Fruit fly (Drosophila melanogaster): ENCODE measurements around the gene Dad.
A peak's percentile ranks its signal among the peaks of the same experiment; 100 is the strongest.

Dad gene

DNA sequence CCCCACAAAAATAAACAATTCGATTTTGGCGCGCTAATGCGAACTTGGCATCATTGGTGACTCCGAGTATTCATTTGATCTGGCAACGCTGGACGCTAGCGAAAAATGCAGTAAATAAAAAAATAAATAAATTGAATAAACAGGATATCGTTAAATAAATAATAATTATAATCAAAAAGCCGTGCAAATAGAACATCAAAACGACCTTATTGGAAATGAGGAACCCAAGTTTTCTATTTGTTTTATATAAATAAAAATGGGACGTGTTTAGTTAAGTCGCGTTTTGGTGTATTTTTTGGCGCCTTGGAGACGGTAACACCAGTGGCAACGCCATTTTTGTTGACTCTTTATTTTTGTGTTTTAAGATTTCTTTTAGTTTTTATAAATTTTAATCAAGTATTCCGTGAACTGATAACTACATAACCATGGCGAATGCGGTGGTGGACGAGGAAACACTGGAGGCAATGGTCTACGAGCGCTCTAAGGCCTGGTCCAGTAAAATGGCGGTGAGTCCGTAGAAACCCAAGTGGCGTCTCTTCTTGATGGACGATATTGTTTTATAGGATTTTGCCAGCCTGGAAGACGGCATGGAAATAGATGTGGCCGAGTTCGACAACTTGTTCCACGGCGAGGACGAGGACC is 34.3 kb downstream of the Dad start, which contains the start of gene cal1 (continued):
- peak; percentile 61 for TF ChIP-seq CG2116 (GFP tag; optimal IDR thresholded peaks at IDR 0.05)
- peak; percentile 39 for TF ChIP-seq CG30020 (tag; optimal IDR thresholded peaks at IDR 0.05)
- no peak for TF ChIP-seq ERR (GFP tag; optimal IDR thresholded peaks at IDR 0.05)
- TF ChIP-seq trem (tag; optimal IDR thresholded peaks at IDR 0.05) = peak; percentile 70
- peak; percentile 51 for TF ChIP-seq BEAF-32 (GFP tag; optimal IDR thresholded peaks at IDR 0.05)
- no peak for TF ChIP-seq CG30403 (GFP tag; optimal IDR thresholded peaks at IDR 0.05)
- 0 out of 2 replicates have a peak, but pooled peaks have one; percentile 22 for TF ChIP-seq E2f1 (GFP tag; IDR thresholded peaks at IDR 0.05)
- TF ChIP-seq CG3847 (GFP tag; IDR thresholded peaks at IDR 0.05) = peak; percentile 32; the same call in 1 of the 2 replicates
- no peak for TF ChIP-seq fd96Cb (tag; optimal IDR thresholded peaks at IDR 0.05)
- no peak for TF ChIP-seq bcd (GFP tag; optimal IDR thresholded peaks at IDR 0.05)
- peak; percentile 4 for TF ChIP-seq CTCF (GFP tag; optimal IDR thresholded peaks at IDR 0.05)
- no peak for TF ChIP-seq Hr51 (GFP tag; optimal IDR thresholded peaks at IDR 0.05)
- TF ChIP-seq unpg (GFP tag; optimal IDR thresholded peaks at IDR 0.05) = no peak
- no peak for TF ChIP-seq Med (GFP tag)
- peak; percentile 65 for TF ChIP-seq gfzf (GFP tag; optimal IDR thresholded peaks at IDR 0.05)
- TF ChIP-seq Sin3A (optimal IDR thresholded peaks at IDR 0.05) = peak; percentile 77
- TF ChIP-seq ems (GFP tag; optimal IDR thresholded peaks at IDR 0.05) = no peak
- no peak for TF ChIP-seq pb (GFP tag; optimal IDR thresholded peaks at IDR 0.05)
- peak; percentile 35 for TF ChIP-seq Scr (GFP tag; IDR thresholded peaks at IDR 0.05; ENCODE audit: partially characterized antibody)
- no peak for TF ChIP-seq CG4424 (GFP tag; optimal IDR thresholded peaks at IDR 0.05)
- no peak for TF ChIP-seq CG4282 (GFP tag; optimal IDR thresholded peaks at IDR 0.05)
- no peak for TF ChIP-seq B-H2 (GFP tag; optimal IDR thresholded peaks at IDR 0.05)
- TF ChIP-seq sd (tag; optimal IDR thresholded peaks at IDR 0.05) = no peak
- TF ChIP-seq hkb (optimal IDR thresholded peaks at IDR 0.05) = peak; percentile 78
- no peak for TF ChIP-seq hkb (GFP tag; IDR thresholded peaks at IDR 0.05)
- TF ChIP-seq pho (GFP tag; optimal IDR thresholded peaks at IDR 0.05) = no peak
- TF ChIP-seq MESR4 (GFP tag; optimal IDR thresholded peaks at IDR 0.05) = peak; percentile 75
- TF ChIP-seq CG6683 (GFP tag; optimal IDR thresholded peaks at IDR 0.05) = no peak
- TF ChIP-seq Dp (GFP tag; optimal IDR thresholded peaks at IDR 0.05) = peak; percentile 97
- TF ChIP-seq dm (GFP tag; optimal IDR thresholded peaks at IDR 0.05) = no peak
- no peak for TF ChIP-seq Dfd (GFP tag; optimal IDR thresholded peaks at IDR 0.05)
- TF ChIP-seq CG9437 (GFP tag; optimal IDR thresholded peaks at IDR 0.05) = no peak
- TF ChIP-seq CG2712 (tag; optimal IDR thresholded peaks at IDR 0.05) = peak; percentile 51
- TF ChIP-seq Nf-YC (tag; optimal IDR thresholded peaks at IDR 0.05) = no peak
- TF ChIP-seq row (GFP tag; IDR thresholded peaks at IDR 0.05) = peak; percentile 49
- TF ChIP-seq ara (GFP tag; IDR thresholded peaks at IDR 0.05) = no peak
- TF ChIP-seq Taf1 (GFP tag; IDR thresholded peaks at IDR 0.05) = no peak
- TF ChIP-seq CG30431 (GFP tag; optimal IDR thresholded peaks at IDR 0.05) = no peak
- peak; percentile 84 for TF ChIP-seq CG14710 (tag; optimal IDR thresholded peaks at IDR 0.05)
- TF ChIP-seq NFAT (GFP tag; IDR thresholded peaks at IDR 0.05) = no peak
- no peak for TF ChIP-seq Bteb2 (GFP tag; optimal IDR thresholded peaks at IDR 0.05)
- TF ChIP-seq CG4617 (GFP tag; optimal IDR thresholded peaks at IDR 0.05; ENCODE audit: borderline replicate concordance) = peak; percentile 51
- no peak for TF ChIP-seq Meics (GFP tag; optimal IDR thresholded peaks at IDR 0.05)
- no peak for TF ChIP-seq grau (tag; optimal IDR thresholded peaks at IDR 0.05)
- TF ChIP-seq CG16815 (GFP tag; optimal IDR thresholded peaks at IDR 0.05) = no peak

Data from whole organism, embryonic.